Worm (Caenorhabditis elegans) whole organism, L4 larva: ENCODE data around the gene fbxa-218.
A peak's percentile ranks its signal among the peaks of the same experiment; 100 is the strongest.

Experiments
- F37D6.2 ChIP-seq: sonication (generic microtip); optimal IDR thresholded peaks from 2 replicates; lab custom pipeline; 2016; ENCODE audit warnings: mild to moderate bottlenecking, missing genetic modification characterization, missing compliant biosample characterization
- F49E8.2 ChIP-seq: sonication (generic microtip); optimal IDR thresholded peaks from 2 replicates; lab custom pipeline; 2016; ENCODE audit warnings: missing compliant biosample characterization, mild to moderate bottlenecking, missing genetic modification characterization, borderline replicate concordance
- R02D3.7 ChIP-seq: fragments of 150-350 bp; sonication (generic microtip); optimal IDR thresholded peaks from 3 replicates; lab custom pipeline; 2014; ENCODE audit warnings: missing biosample characterization, missing genetic modification characterization
- T20F7.1 ChIP-seq: fragments of 200-800 bp; sonication (Bioruptor generic); optimal IDR thresholded peaks from 2 replicates; lab custom pipeline; 2018; ENCODE audit warnings: mild to moderate bottlenecking, missing genetic modification characterization, missing compliant biosample characterization
- ZK337.2 ChIP-seq: fragments of 200-800 bp; sonication (Bioruptor generic); IDR thresholded peaks from 2 replicates; pipeline ENCODE4 v1.3.6; 2022; ENCODE audit warnings: missing genetic modification reagents, missing genetic modification characterization, missing compliant biosample characterization
- aha-1 ChIP-seq: fragments of 150-350 bp; peaks from one replicate; lab custom pipeline; 2014; ENCODE audit warnings: missing biosample characterization, missing genetic modification characterization
- arid-1 ChIP-seq: fragments of 200-800 bp; sonication (Bioruptor generic); conservative IDR thresholded peaks from 2 replicates; pipeline ENCODE4 v1.3.6; 2022; ENCODE audit warnings: missing genetic modification reagents, missing genetic modification characterization, missing compliant biosample characterization
- ceh-20 ChIP-seq: fragments of 200-800 bp; sonication (Bioruptor generic); IDR thresholded peaks from 2 replicates; pipeline ENCODE4 v1.3.6; 2022; ENCODE audit warnings: missing genetic modification reagents, missing genetic modification characterization, missing compliant biosample characterization
- ceh-28 ChIP-seq: fragments of 150-350 bp; optimal IDR thresholded peaks from 2 replicates; lab custom pipeline; 2014; ENCODE audit warnings: missing biosample characterization, missing genetic modification reagents, missing genetic modification characterization
- ceh-44 ChIP-seq: fragments of 200-800 bp; sonication (Bioruptor generic); IDR thresholded peaks from 2 replicates; pipeline ENCODE4 v1.3.6; 2022; ENCODE audit warnings: missing genetic modification reagents, missing genetic modification characterization, missing compliant biosample characterization
- cey-2 ChIP-seq: sonication (generic microtip); optimal IDR thresholded peaks from 3 replicates; lab custom pipeline; 2017; ENCODE audit warnings: missing genetic modification characterization, mild to moderate bottlenecking, missing compliant biosample characterization, antibody characterized with exemption, borderline replicate concordance; ENCODE audit not compliant: insufficient read depth
- daf-19 ChIP-seq: fragments of 200-800 bp; sonication (Bioruptor generic); conservative IDR thresholded peaks from 2 replicates; pipeline ENCODE4 v1.3.6; 2022; ENCODE audit warnings: missing genetic modification characterization, missing compliant biosample characterization
- dmd-6 ChIP-seq: fragments of 200-800 bp; sonication (Bioruptor generic); IDR thresholded peaks from 2 replicates; pipeline ENCODE4 v1.3.6; 2022; ENCODE audit warnings: missing genetic modification reagents, missing genetic modification characterization, missing compliant biosample characterization
- dpl-1 ChIP-seq: fragments of 150-350 bp; optimal IDR thresholded peaks from 2 replicates; lab custom pipeline; 2014; ENCODE audit warnings: missing biosample characterization, missing genetic modification reagents, missing genetic modification characterization
- dve-1 ChIP-seq: sonication (generic microtip); optimal IDR thresholded peaks from 2 replicates; lab custom pipeline; 2017; ENCODE audit warnings: antibody characterized with exemption, mild to moderate bottlenecking, missing genetic modification characterization, missing compliant biosample characterization; ENCODE audit not compliant: insufficient read depth
- fkh-10 ChIP-seq: fragments of 150-350 bp; optimal IDR thresholded peaks from 2 replicates; lab custom pipeline; 2014; ENCODE audit warnings: missing biosample characterization, missing genetic modification reagents, missing genetic modification characterization
- hif-1 ChIP-seq, 2 experiments: sonication (generic microtip); optimal IDR thresholded peaks; 2 replicates each; lab custom pipeline; 2016 to 2017; ENCODE audit warnings: missing compliant biosample characterization in 2 of 2, missing genetic modification characterization in 2 of 2, missing genetic modification reagents in 2 of 2, missing genotype in 2 of 2, mild to moderate bottlenecking in 1 of 2
- hlh-11 ChIP-seq: fragments of 200-800 bp; sonication (Bioruptor generic); optimal IDR thresholded peaks from 2 replicates; lab custom pipeline; 2018; ENCODE audit warnings: mild to moderate bottlenecking, missing genetic modification characterization, missing compliant biosample characterization
- hlh-30 ChIP-seq: sonication (generic microtip); optimal IDR thresholded peaks from 2 replicates; lab custom pipeline; 2017; ENCODE audit warnings: antibody characterized with exemption, mild to moderate bottlenecking, missing genetic modification characterization, missing compliant biosample characterization; ENCODE audit not compliant: insufficient read depth
- hmg-1.1 ChIP-seq: fragments of 200-800 bp; sonication (Bioruptor generic); IDR thresholded peaks from 2 replicates; pipeline ENCODE4 v1.3.6; 2022; ENCODE audit warnings: missing genetic modification reagents, missing genetic modification characterization, missing compliant biosample characterization
- lim-7 ChIP-seq: fragments of 200-800 bp; sonication (Bioruptor generic); IDR thresholded peaks from 2 replicates; pipeline ENCODE4 v1.3.6; 2022; ENCODE audit warnings: missing genetic modification characterization, missing compliant biosample characterization
- lin-1 ChIP-seq: fragments of 200-800 bp; sonication (Bioruptor generic); IDR thresholded peaks from 2 replicates; pipeline ENCODE4 v1.3.6; 2022; ENCODE audit warnings: missing genetic modification reagents, missing genetic modification characterization, missing compliant biosample characterization
- lin-38 ChIP-seq: fragments of 200-800 bp; sonication (Bioruptor generic); IDR thresholded peaks from 2 replicates; pipeline ENCODE4 v1.3.6; 2022; ENCODE audit warnings: missing genetic modification reagents, missing genetic modification characterization, missing compliant biosample characterization
- lsy-2 ChIP-seq, 2 experiments: fragments of 150-350 bp in 1 of 2; sonication (generic microtip) in 1 of 2; optimal IDR thresholded peaks; 2 replicates each; lab custom pipeline; 2014 to 2017; ENCODE audit warnings: missing biosample characterization in 2 of 2, missing genetic modification characterization in 2 of 2
- madf-5 ChIP-seq, 2 experiments: fragments of 200-800 bp; sonication (Bioruptor generic); IDR thresholded peaks; 2 replicates each; pipeline ENCODE4 v1.3.6; 2022; ENCODE audit warnings: missing compliant biosample characterization in 2 of 2, missing genetic modification characterization in 2 of 2
- mdl-1 ChIP-seq, 2 experiments: fragments of 150-350 bp in 1 of 2; sonication (generic microtip) in 1 of 2; optimal IDR thresholded peaks; 2 replicates each; lab custom pipeline; 2014 to 2017; ENCODE audit warnings: missing biosample characterization in 2 of 2, missing genetic modification characterization in 2 of 2
- mep-1 ChIP-seq: fragments of 150-350 bp; sonication (generic microtip); optimal IDR thresholded peaks from 3 replicates; lab custom pipeline; 2014; ENCODE audit warnings: missing biosample characterization, missing genetic modification characterization
- mes-2 ChIP-seq: sonication (generic microtip); optimal IDR thresholded peaks from 2 replicates; lab custom pipeline; 2016; ENCODE audit warnings: missing genotype, mild to moderate bottlenecking, missing genetic modification characterization, missing compliant biosample characterization; ENCODE audit not compliant: poor library complexity, severe bottlenecking
- mxl-2 ChIP-seq: fragments of 200-800 bp; sonication (Bioruptor generic); conservative IDR thresholded peaks from 2 replicates; pipeline ENCODE4 v1.3.6; 2022; ENCODE audit warnings: missing genetic modification reagents, missing genetic modification characterization, missing compliant biosample characterization
- nhr-11 ChIP-seq: fragments of 150-350 bp; optimal IDR thresholded peaks from 2 replicates; lab custom pipeline; 2014; ENCODE audit warnings: missing biosample characterization, missing genetic modification characterization
- nhr-6 ChIP-seq: fragments of 150-350 bp; optimal IDR thresholded peaks from 2 replicates; lab custom pipeline; 2014; ENCODE audit warnings: missing biosample characterization, missing genetic modification characterization
- pha-4 ChIP-seq, 2 experiments: fragments of 150-350 bp in 1 of 2; fragments of 200-800 bp in 1 of 2; sonication (Bioruptor generic) in 1 of 2; IDR thresholded peaks in 1 of 2; optimal IDR thresholded peaks in 1 of 2; 2 replicates each; pipeline versions ENCODE4 v1.3.6 to Lab custom; 2014 to 2022; ENCODE audit warnings: missing genetic modification characterization in 2 of 2, missing genetic modification reagents in 2 of 2, missing biosample characterization in 1 of 2, missing compliant biosample characterization in 1 of 2
- saeg-2 ChIP-seq: fragments of 200-800 bp; sonication (Bioruptor generic); IDR thresholded peaks from 2 replicates; pipeline ENCODE4 v1.3.6; 2022; ENCODE audit warnings: missing genetic modification reagents, missing genetic modification characterization, missing compliant biosample characterization
- snpc-1.2 ChIP-seq: fragments of 200-800 bp; sonication (Bioruptor generic); IDR thresholded peaks from 2 replicates; pipeline ENCODE4 v1.3.6; 2022; ENCODE audit warnings: missing genetic modification reagents, missing genetic modification characterization, missing compliant biosample characterization
- unc-130 ChIP-seq: sonication (generic microtip); optimal IDR thresholded peaks from 2 replicates; lab custom pipeline; 2016; ENCODE audit warnings: missing genetic modification reagents, missing genetic modification characterization, missing compliant biosample characterization
- zfp-3 ChIP-seq: fragments of 200-800 bp; sonication (Bioruptor generic); conservative IDR thresholded peaks from 2 replicates; pipeline ENCODE4 v1.3.6; 2022; ENCODE audit warnings: missing genetic modification reagents, missing genetic modification characterization, missing compliant biosample characterization
- zip-2 ChIP-seq: fragments of 150-350 bp; optimal IDR thresholded peaks from 2 replicates; lab custom pipeline; 2014; ENCODE audit warnings: missing biosample characterization, missing genetic modification characterization

Gene fbxa-218

DNA sequence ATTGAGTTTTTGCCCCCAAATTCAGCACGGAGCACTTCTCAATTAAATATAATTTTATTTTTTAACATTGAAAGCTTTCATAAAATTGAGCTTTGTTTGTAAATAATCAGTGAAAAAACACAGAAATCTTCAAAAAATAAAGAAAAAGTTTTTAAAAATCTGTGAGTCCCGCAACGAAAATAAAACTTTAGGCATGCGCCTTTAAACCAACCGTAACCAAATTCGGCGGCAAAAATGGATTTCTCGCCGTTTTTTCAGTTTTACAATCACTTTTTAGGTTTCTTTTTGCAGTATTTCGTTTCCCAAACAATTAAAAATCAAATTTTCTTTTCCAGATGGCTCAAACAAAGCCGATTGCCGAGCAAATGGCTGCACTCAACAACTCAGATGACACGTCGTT lies 9.8 kb upstream of the fbxa-218 start, which contains the start of gene pie-1:
TSS of gene pie-1 (plus strand) at position 336 of the 400 bp plus-strand sequence.
- TF ChIP-seq ceh-28 (no peak), F49E8.2 (tag; lab: Kevin White, UChicago) (peak; percentile 61), unc-130 (GFP tag; lab: Kevin White, UChicago) (peak; percentile 17), lin-38 (GFP tag; lab: Robert Waterston, UW) (peak; percentile 53; the same call in 1 of the 2 replicates), R02D3.7 (no peak), lim-7 (GFP tag; lab: Robert Waterston, UW) (no peak), saeg-2 (GFP tag; lab: Robert Waterston, UW) (no peak)

DNA sequence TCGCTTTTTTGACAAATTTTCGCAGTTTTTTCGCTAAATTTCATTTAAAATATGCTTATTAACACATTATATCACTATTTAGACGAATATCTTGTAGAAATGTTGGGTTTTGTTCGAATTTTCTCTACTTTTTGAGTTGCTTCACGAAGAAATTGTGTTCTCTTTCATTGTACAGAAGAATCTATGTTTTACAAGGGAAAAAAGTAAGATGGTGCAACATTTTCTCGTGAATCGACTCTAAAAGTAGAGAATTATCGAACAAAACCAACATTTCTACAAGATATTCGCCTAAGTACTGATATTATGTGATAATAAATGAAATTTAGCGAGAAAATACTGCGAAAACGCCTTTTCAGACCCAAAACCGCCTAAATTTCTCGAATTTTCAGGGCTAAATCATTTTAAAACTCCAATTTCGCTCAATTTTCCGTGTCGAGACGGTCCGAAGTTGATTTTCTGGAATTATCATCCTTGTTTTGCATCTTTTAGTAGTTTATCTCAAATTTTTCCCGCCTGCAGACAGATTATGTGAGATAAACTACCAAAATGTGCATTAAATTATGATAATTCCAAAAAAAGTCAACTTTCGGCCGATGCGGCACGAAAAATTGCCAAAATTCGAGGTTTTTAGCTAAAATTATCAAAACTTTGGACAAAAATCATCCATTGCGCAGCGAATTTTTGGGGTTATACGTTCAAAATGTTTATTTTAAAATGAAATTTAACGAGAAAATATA lies 8.6 kb upstream of the fbxa-218 start:
- TF ChIP-seq mep-1 (peak; percentile 32), aha-1 (tag; lab: Kevin White, UChicago) (peak; percentile 72), ceh-20 (GFP tag; lab: Robert Waterston, UW) (no peak), nhr-11 (tag; lab: Kevin White, UChicago) (no peak)

ce11 chrIII:12428264-12428627 lies 8.1 kb upstream of the fbxa-218 start:
- TF ChIP-seq aha-1 (tag; lab: Kevin White, UChicago), result peak; percentile 65
- no peak for TF ChIP-seq zfp-3 (GFP tag; lab: Robert Waterston, UW)

- no peak for TF ChIP-seq R02D3.7
- 0 out of 2 replicates have a peak, but pooled peaks have one; percentile 43 for TF ChIP-seq arid-1 (GFP tag; lab: Robert Waterston, UW)
- TF ChIP-seq snpc-1.2 (GFP tag; lab: Robert Waterston, UW), result peak; percentile 47; the same call in 1 of the 2 replicates
- no peak for TF ChIP-seq hmg-1.1 (GFP tag; lab: Robert Waterston, UW)
- peak; percentile 46 for TF ChIP-seq lin-38 (GFP tag; lab: Robert Waterston, UW)
- TF ChIP-seq F49E8.2 (tag; lab: Kevin White, UChicago), result peak; percentile 51
- TF ChIP-seq aha-1 (tag; lab: Kevin White, UChicago), result peak; percentile 14
- TF ChIP-seq madf-5 (GFP tag; IDR thresholded peaks at IDR 0.05; lab: Robert Waterston, UW), result no peak
- TF ChIP-seq ceh-44 (GFP tag; lab: Robert Waterston, UW), result no peak
- TF ChIP-seq lin-1 (GFP tag; lab: Robert Waterston, UW), result 0 out of 2 replicates have a peak, but pooled peaks have one; percentile 42
These were observed 7.4 kb upstream of the fbxa-218 start for ce11 chrIII:12428799-12429351.

ce11 chrIII:12429579-12430084 lies 6.7 kb upstream of the fbxa-218 start, which contains the start of gene snr-6:
Gene snr-6, minus strand, starts transcription at chrIII:12429629.
- TF ChIP-seq F37D6.2 (tag; lab: Kevin White, UChicago), result peak; percentile 10
- no peak for TF ChIP-seq ceh-20 (GFP tag; lab: Robert Waterston, UW)
- no peak for TF ChIP-seq ZK337.2
- peak in 1 of 2 experiments; percentile 33 for TF ChIP-seq hif-1 (tag; optimal IDR thresholded peaks at IDR 0.05; lab: Kevin White, UChicago)
- TF ChIP-seq daf-19 (GFP tag; lab: Robert Waterston, UW), result no peak
- no peak for TF ChIP-seq cey-2
- TF ChIP-seq lin-38 (GFP tag; lab: Robert Waterston, UW), result peak; percentile 65
- TF ChIP-seq dpl-1 (GFP tag; lab: Kevin White, UChicago), result peak; percentile 97
- no peak for TF ChIP-seq T20F7.1 (GFP tag; lab: Kevin White, UChicago)
- TF ChIP-seq saeg-2 (GFP tag; lab: Robert Waterston, UW), result no peak
- no peak for TF ChIP-seq fkh-10
- TF ChIP-seq hlh-30 (tag; lab: Kevin White, UChicago), result peak; percentile 59
- no peak for TF ChIP-seq ceh-28
- TF ChIP-seq unc-130 (GFP tag; lab: Kevin White, UChicago), result peak; percentile 40
- peak; percentile 84 for TF ChIP-seq mes-2
- no peak for TF ChIP-seq mdl-1 (tag; optimal IDR thresholded peaks at IDR 0.05; lab: Kevin White, UChicago)
- TF ChIP-seq nhr-6 (tag; lab: Kevin White, UChicago), result peak; percentile 69
- TF ChIP-seq nhr-11 (tag; lab: Kevin White, UChicago), result peak; percentile 46
- TF ChIP-seq dve-1 (tag; lab: Kevin White, UChicago), result peak; percentile 22
- no peak for TF ChIP-seq mxl-2
- TF ChIP-seq lsy-2 (tag; optimal IDR thresholded peaks at IDR 0.05; lab: Kevin White, UChicago), result peak; percentile 91 to 99
- TF ChIP-seq hlh-11, result peak; percentile 6
- TF ChIP-seq dmd-6, result no peak
- TF ChIP-seq zip-2 (tag; lab: Kevin White, UChicago), result no peak
- TF ChIP-seq pha-4 (GFP tag; IDR thresholded peaks at IDR 0.05; lab: Robert Waterston, UW), result 0 out of 2 replicates have a peak, but pooled peaks have one; percentile 15
- TF ChIP-seq pha-4 (tag; optimal IDR thresholded peaks at IDR 0.05; lab: Kevin White, UChicago), result peak; percentile 15
